Worm (Caenorhabditis elegans) whole organism, L2 larva: ENCODE measurements around the gene ift-81.

ENCODE experiments used
- C34F6.9 ChIP-seq: fragments of 150-350 bp; optimal IDR thresholded peaks from 2 replicates; lab custom pipeline; 2014; ENCODE audit warnings: missing biosample characterization, missing genetic modification characterization
- F13H6.1 ChIP-seq: sonication (generic microtip); optimal IDR thresholded peaks from 2 replicates; lab custom pipeline; 2016; ENCODE audit warnings: missing genetic modification characterization, missing compliant biosample characterization
- R02D3.7 ChIP-seq: fragments of 150-350 bp; optimal IDR thresholded peaks from 2 replicates; lab custom pipeline; 2014; ENCODE audit warnings: missing biosample characterization, missing genetic modification characterization
- Y55F3AM.14 ChIP-seq: fragments of 200-800 bp; sonication (Bioruptor generic); optimal IDR thresholded peaks from 2 replicates; lab custom pipeline; 2018; ENCODE audit warnings: mild to moderate bottlenecking, missing genetic modification characterization, missing compliant biosample characterization
- ZK546.5 ChIP-seq: sonication (generic microtip); optimal IDR thresholded peaks from 2 replicates; lab custom pipeline; 2017; ENCODE audit warnings: missing biosample characterization, missing genetic modification characterization
- alr-1 ChIP-seq: fragments of 150-350 bp; optimal IDR thresholded peaks from 2 replicates; lab custom pipeline; 2014; ENCODE audit warnings: missing biosample characterization, missing genetic modification characterization
- aly-2 ChIP-seq: fragments of 150-350 bp; optimal IDR thresholded peaks from 2 replicates; lab custom pipeline; 2014; ENCODE audit warnings: missing biosample characterization, missing genetic modification characterization
- ama-1 ChIP-seq: fragments of 150-350 bp; optimal IDR thresholded peaks from 2 replicates; lab custom pipeline; 2018; ENCODE audit warnings: inconsistent platforms
- ceh-82 ChIP-seq: fragments of 150-350 bp; optimal IDR thresholded peaks from 2 replicates; lab custom pipeline; 2014; ENCODE audit warnings: missing biosample characterization, missing genetic modification characterization
- crh-2 ChIP-seq: sonication (generic microtip); optimal IDR thresholded peaks from 2 replicates; lab custom pipeline; 2017; ENCODE audit warnings: missing biosample characterization, missing genetic modification characterization
- egl-27 ChIP-seq: sonication (generic microtip); optimal IDR thresholded peaks from 3 replicates; lab custom pipeline; 2017; ENCODE audit warnings: missing biosample characterization, missing genetic modification reagents, missing genetic modification characterization
- elt-1 ChIP-seq: fragments of 150-350 bp; optimal IDR thresholded peaks from 2 replicates; lab custom pipeline; 2014; ENCODE audit warnings: missing biosample characterization, missing genetic modification characterization
- elt-3 ChIP-seq: sonication (generic microtip); optimal IDR thresholded peaks from 2 replicates; lab custom pipeline; 2017; ENCODE audit warnings: missing biosample characterization, missing genetic modification characterization
- gmeb-1 ChIP-seq: fragments of 150-350 bp; optimal IDR thresholded peaks from 2 replicates; lab custom pipeline; 2014; ENCODE audit warnings: missing biosample characterization, missing genetic modification characterization
- lin-11 ChIP-seq: fragments of 150-350 bp; sonication (generic microtip); optimal IDR thresholded peaks from 2 replicates; lab custom pipeline; 2014; ENCODE audit warnings: missing biosample characterization, missing genetic modification characterization, inconsistent platforms, mixed read lengths
- lin-13 ChIP-seq: fragments of 150-350 bp; optimal IDR thresholded peaks from 2 replicates; lab custom pipeline; 2014; ENCODE audit warnings: missing biosample characterization, missing genetic modification reagents, missing genetic modification characterization
- lin-39 ChIP-seq: fragments of 150-350 bp; optimal IDR thresholded peaks from 2 replicates; lab custom pipeline; 2014; ENCODE audit warnings: missing biosample characterization, missing genetic modification reagents, missing genetic modification characterization
- mab-5 ChIP-seq: fragments of 150-350 bp; optimal IDR thresholded peaks from 2 replicates; lab custom pipeline; 2014; ENCODE audit warnings: missing biosample characterization, missing genetic modification characterization
- mbf-1 ChIP-seq: sonication (generic microtip); optimal IDR thresholded peaks from 2 replicates; lab custom pipeline; 2017; ENCODE audit warnings: missing biosample characterization, missing genetic modification characterization
- mdl-1 ChIP-seq, 2 experiments: fragments of 150-350 bp in 1 of 2; sonication (generic microtip) in 1 of 2; optimal IDR thresholded peaks; 2 replicates each; lab custom pipeline; 2017; ENCODE audit warnings: missing biosample characterization in 2 of 2, missing genetic modification characterization in 2 of 2
- nhr-10 ChIP-seq: sonication (generic microtip); optimal IDR thresholded peaks from 2 replicates; lab custom pipeline; 2017; ENCODE audit warnings: missing biosample characterization, missing genetic modification characterization
- nhr-11 ChIP-seq: fragments of 150-350 bp; optimal IDR thresholded peaks from 2 replicates; lab custom pipeline; 2014; ENCODE audit warnings: missing biosample characterization, missing genetic modification characterization
- nhr-129 ChIP-seq: fragments of 150-350 bp; optimal IDR thresholded peaks from 2 replicates; lab custom pipeline; 2014; ENCODE audit warnings: missing biosample characterization, missing genetic modification characterization
- nhr-21 ChIP-seq: fragments of 150-350 bp; optimal IDR thresholded peaks from 2 replicates; lab custom pipeline; 2014; ENCODE audit warnings: missing biosample characterization, missing genetic modification characterization
- nhr-23 ChIP-seq: fragments of 150-350 bp; optimal IDR thresholded peaks from 2 replicates; lab custom pipeline; 2014; ENCODE audit warnings: missing biosample characterization, missing genetic modification reagents, missing genetic modification characterization
- nhr-237 ChIP-seq: fragments of 150-350 bp; optimal IDR thresholded peaks from 2 replicates; lab custom pipeline; 2014; ENCODE audit warnings: missing biosample characterization, missing genetic modification characterization
- nhr-25 ChIP-seq: fragments of 150-350 bp; sonication (generic microtip); optimal IDR thresholded peaks from 3 replicates; lab custom pipeline; 2014; ENCODE audit warnings: missing biosample characterization, missing genetic modification characterization
- nhr-6 ChIP-seq: fragments of 150-350 bp; optimal IDR thresholded peaks from 2 replicates; lab custom pipeline; 2014; ENCODE audit warnings: missing biosample characterization, missing genetic modification characterization
- sem-4 ChIP-seq: fragments of 150-350 bp; optimal IDR thresholded peaks from 2 replicates; lab custom pipeline; 2014; ENCODE audit warnings: missing biosample characterization, missing genetic modification reagents, missing genetic modification characterization
- sma-9 ChIP-seq, 2 experiments: fragments of 150-350 bp in 1 of 2; sonication (generic microtip) in 1 of 2; optimal IDR thresholded peaks; 2 replicates each; lab custom pipeline; 2014 to 2016; ENCODE audit warnings: missing genetic modification characterization in 2 of 2, mild to moderate bottlenecking in 1 of 2, missing biosample characterization in 1 of 2, missing compliant biosample characterization in 1 of 2, missing genetic modification reagents in 1 of 2, moderate library complexity in 1 of 2
- unc-39 ChIP-seq: fragments of 150-350 bp; optimal IDR thresholded peaks from 2 replicates; lab custom pipeline; 2014; ENCODE audit warnings: missing biosample characterization, missing genetic modification characterization
- unc-55 ChIP-seq: fragments of 150-350 bp; sonication (generic microtip); optimal IDR thresholded peaks from 3 replicates; lab custom pipeline; 2014; ENCODE audit warnings: missing biosample characterization, missing genetic modification reagents, missing genetic modification characterization
- unc-62 ChIP-seq: fragments of 150-350 bp; optimal IDR thresholded peaks from 2 replicates; lab custom pipeline; 2014; ENCODE audit warnings: missing biosample characterization, missing genetic modification reagents, missing genetic modification characterization
- ztf-4 ChIP-seq: fragments of 150-350 bp; optimal IDR thresholded peaks from 2 replicates; lab custom pipeline; 2014; ENCODE audit warnings: missing biosample characterization, missing genetic modification characterization

Gene ift-81

ce11 chrX:5283531-5283930 is 14.8 kb upstream of the ift-81 start, which contains the start of gene vps-41:
TSS of gene vps-41 (plus strand) at chrX:5283831.
- TF ChIP-seq nhr-6 (tag; lab: Kevin White, UChicago): no peak
- TF ChIP-seq elt-3 (tag; lab: Kevin White, UChicago): no peak
- no peak for TF ChIP-seq gmeb-1 (tag; lab: Kevin White, UChicago)
- no peak for TF ChIP-seq lin-39 (tag; lab: Kevin White, UChicago)
- TF ChIP-seq ama-1 (lab: Kevin White, UChicago): no peak
- TF ChIP-seq nhr-21: no peak
- no peak for TF ChIP-seq mdl-1 (tag; optimal IDR thresholded peaks at IDR 0.05; lab: Kevin White, UChicago)
- TF ChIP-seq unc-55: no peak
- no peak for TF ChIP-seq crh-2 (tag; lab: Kevin White, UChicago)
- TF ChIP-seq nhr-237: no peak
- TF ChIP-seq, all 48 proteins: peak for 0

ce11 chrX:5289106-5289505 is 9.3 kb upstream of the ift-81 start:
- TF ChIP-seq mbf-1 (tag; lab: Kevin White, UChicago) (no peak), nhr-11 (tag; lab: Kevin White, UChicago) (no peak), ama-1 (lab: Kevin White, UChicago) (no peak), lin-39 (tag; lab: Kevin White, UChicago) (no peak), nhr-10 (no peak), elt-1 (no peak), lin-13 (GFP tag; lab: Kevin White, UChicago) (no peak), nhr-6 (tag; lab: Kevin White, UChicago) (no peak), nhr-23 (tag; lab: Kevin White, UChicago) (no peak), C34F6.9 (no peak), ztf-4 (tag; lab: Kevin White, UChicago) (no peak), ceh-82 (tag; lab: Kevin White, UChicago) (no peak), nhr-25 (tag; lab: Kevin White, UChicago) (no peak), unc-55 (no peak)

ce11 chrX:5293862-5294261 is 4.5 kb upstream of the ift-81 start:
- no peak for TF ChIP-seq nhr-25 (tag; lab: Kevin White, UChicago)
- peak; percentile 61 for TF ChIP-seq nhr-129 (tag; lab: Kevin White, UChicago)
- TF ChIP-seq, all 48 proteins: peak for 1

ce11 chrX:5303500-5303899 is 5.1 kb downstream of the ift-81 start, which contains the start of gene ags-3:
TSS of gene ags-3 (minus strand) at chrX:5303600.
- TF ChIP-seq F13H6.1 (tag; lab: Kevin White, UChicago) (no peak), aly-2 (tag; lab: Kevin White, UChicago) (no peak), sem-4 (no peak), lin-11 (no peak), sma-9 (GFP tag; optimal IDR thresholded peaks at IDR 0.05; lab: Kevin White, UChicago) (no peak), sma-9 (tag; optimal IDR thresholded peaks at IDR 0.05; lab: Kevin White, UChicago) (no peak), nhr-11 (tag; lab: Kevin White, UChicago) (no peak), unc-39 (tag; lab: Kevin White, UChicago) (no peak), alr-1 (no peak), egl-27 (no peak), elt-1 (no peak), C34F6.9 (no peak), unc-55 (no peak), R02D3.7 (tag; lab: Kevin White, UChicago) (no peak), unc-62 (GFP tag; lab: Kevin White, UChicago) (no peak)

ce11 chrX:5309622-5310021 is 11.3 kb downstream of the ift-81 start:
- no peak for TF ChIP-seq Y55F3AM.14 (GFP tag; lab: Kevin White, UChicago)

- TF ChIP-seq mab-5 (peak; percentile 72), mdl-1 (tag; optimal IDR thresholded peaks at IDR 0.05; lab: Kevin White, UChicago) (peak in 1 of 2 experiments; percentile 22), ZK546.5 (tag; lab: Kevin White, UChicago) (no peak), unc-55 (peak; percentile 53)
These were observed 12.8 kb downstream of the ift-81 start for ce11 chrX:5311174-5311573.
